Worm (Caenorhabditis elegans) whole organism, early embryonic: ENCODE data around the gene F29A7.8.

Experiments
- B0310.2 ChIP-seq: sonication (generic microtip); optimal IDR thresholded peaks from 2 replicates; lab custom pipeline; 2016; ENCODE audit warnings: mild to moderate bottlenecking, missing genetic modification characterization, missing compliant biosample characterization
- F13C5.2 ChIP-seq: sonication (generic microtip); optimal IDR thresholded peaks from 2 replicates; lab custom pipeline; 2017; ENCODE audit warnings: mild to moderate bottlenecking, missing genetic modification characterization, inconsistent platforms, missing compliant biosample characterization
- ama-1 ChIP-seq: fragments of 150-350 bp; optimal IDR thresholded peaks from 2 replicates; lab custom pipeline; 2014
- ceh-36 ChIP-seq: sonication (generic microtip); optimal IDR thresholded peaks from 2 replicates; lab custom pipeline; 2016; ENCODE audit warnings: missing genetic modification characterization, inconsistent platforms, missing compliant biosample characterization
- ets-7 ChIP-seq: sonication (generic microtip); optimal IDR thresholded peaks from 2 replicates; lab custom pipeline; 2016; ENCODE audit warnings: missing genotype, missing genetic modification characterization, missing compliant biosample characterization
- flt-1 ChIP-seq: fragments of 200-800 bp; sonication (Bioruptor generic); IDR thresholded peaks from 2 replicates; pipeline ENCODE4 v1.3.6; 2022; ENCODE audit warnings: missing genetic modification characterization, missing compliant biosample characterization
- hmbx-1 ChIP-seq: sonication (generic microtip); optimal IDR thresholded peaks from 2 replicates; lab custom pipeline; 2016; ENCODE audit warnings: mild to moderate bottlenecking, missing genetic modification characterization, missing compliant biosample characterization
- hmg-4 ChIP-seq: fragments of 200-800 bp; sonication (Bioruptor generic); optimal IDR thresholded peaks from 2 replicates; lab custom pipeline; 2018; ENCODE audit warnings: mild to moderate bottlenecking, missing genetic modification characterization, missing compliant biosample characterization
- scrt-1 ChIP-seq: fragments of 200-800 bp; sonication (Bioruptor generic); IDR thresholded peaks from 2 replicates; pipeline ENCODE4 v1.3.6; 2022; ENCODE audit warnings: missing genetic modification characterization, missing compliant biosample characterization
- sea-1 ChIP-seq: fragments of 200-800 bp; sonication (Bioruptor generic); conservative IDR thresholded peaks from 2 replicates; pipeline ENCODE4 v1.3.6; 2022; ENCODE audit warnings: missing genetic modification characterization, missing compliant biosample characterization
- tbx-37 ChIP-seq: fragments of 200-800 bp; sonication (Bioruptor generic); conservative IDR thresholded peaks from 2 replicates; pipeline ENCODE4 v1.3.6; 2022; ENCODE audit warnings: missing genetic modification reagents, missing genetic modification characterization, missing compliant biosample characterization
- tra-4 ChIP-seq: sonication (generic microtip); optimal IDR thresholded peaks from 2 replicates; lab custom pipeline; 2017; ENCODE audit warnings: missing genetic modification characterization, missing compliant biosample characterization

DNA sequence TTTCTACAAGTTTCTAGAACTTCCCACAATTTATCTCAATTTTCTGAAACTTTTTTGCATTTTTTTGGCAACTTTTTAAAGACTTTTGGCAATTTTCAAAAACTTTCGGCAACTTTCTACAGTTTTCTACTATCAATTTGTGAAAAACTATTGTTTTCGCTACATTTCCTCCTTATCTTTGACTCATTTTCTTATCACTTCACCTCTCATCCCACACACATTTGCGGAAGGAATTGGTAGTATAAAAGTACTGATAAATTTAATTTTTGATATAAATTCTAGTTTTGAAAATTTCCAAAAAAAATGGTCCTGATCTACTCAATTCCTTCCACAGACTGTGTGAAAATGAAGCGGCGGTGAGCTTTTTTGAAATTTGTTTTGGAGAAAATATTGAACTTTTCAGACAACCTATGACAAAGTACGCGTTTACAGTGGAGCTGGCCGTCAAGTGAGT lies 8.2 kb downstream of the F29A7.8 start, which contains the start of gene F29A7.4:
- no peak for TF ChIP-seq tra-4 (tag; lab: Kevin White, UChicago)
- no peak for TF ChIP-seq F13C5.2 (tag; lab: Kevin White, UChicago)
- TF ChIP-seq ceh-36 (tag; lab: Kevin White, UChicago) = no peak
- TF ChIP-seq scrt-1 (GFP tag; lab: Robert Waterston, UW) = no peak
- TF ChIP-seq tbx-37 (GFP tag; lab: Robert Waterston, UW) = no peak
- no peak for TF ChIP-seq ama-1 (lab: Kevin White, UChicago)
- TF ChIP-seq ets-7 (tag; lab: Kevin White, UChicago) = no peak
- TF ChIP-seq flt-1 (GFP tag; lab: Robert Waterston, UW) = no peak
- TF ChIP-seq hmg-4 (GFP tag; lab: Kevin White, UChicago) = no peak
- no peak for TF ChIP-seq sea-1 (GFP tag; lab: Robert Waterston, UW)
- TF ChIP-seq B0310.2 (tag; lab: Kevin White, UChicago) = no peak
- TF ChIP-seq hmbx-1 (tag; lab: Kevin White, UChicago) = no peak
